Worm (Caenorhabditis elegans): ENCODE measurements around the gene spp-11.

spp-11 gene

ce11 chrII:6413788-6414187 is 6.6 kb upstream of the spp-11 start (continued):
- no peak for TF ChIP-seq B0261.1 (tag; optimal IDR thresholded peaks at IDR 0.05)
- TF ChIP-seq nhr-120 (GFP tag; IDR thresholded peaks at IDR 0.05): no peak
- TF ChIP-seq cebp-1 (GFP tag; IDR thresholded peaks at IDR 0.05): no peak
- peak; percentile 16 for TF ChIP-seq cebp-1 (tag; optimal IDR thresholded peaks at IDR 0.05)
- no peak for TF ChIP-seq ccch-3 (GFP tag; optimal IDR thresholded peaks at IDR 0.05)
- TF ChIP-seq lin-26 (GFP tag; IDR thresholded peaks at IDR 0.05): no peak

- TF ChIP-seq aptf-2 (GFP tag; conservative IDR thresholded peaks at IDR 0.05): no peak
- no peak for TF ChIP-seq lsy-27 (tag; optimal IDR thresholded peaks at IDR 0.05; ENCODE audit: borderline replicate concordance, insufficient read depth)
- no peak for TF ChIP-seq dox-1 (GFP tag; IDR thresholded peaks at IDR 0.05)
- peak; percentile 72 for TF ChIP-seq zfh-2 (GFP tag; conservative IDR thresholded peaks at IDR 0.05)
- TF ChIP-seq Y79H2A.3 (GFP tag; conservative IDR thresholded peaks at IDR 0.05): no peak
- TF ChIP-seq lin-35 (GFP tag; optimal IDR thresholded peaks at IDR 0.05): no peak
- TF ChIP-seq snpc-1.1 (tag; optimal IDR thresholded peaks at IDR 0.05; ENCODE audit: insufficient read depth): no peak
- TF ChIP-seq xnd-1 (tag; optimal IDR thresholded peaks at IDR 0.05): no peak
- TF ChIP-seq egrh-3 (GFP tag; IDR thresholded peaks at IDR 0.05): 0 out of 2 replicates have a peak, but pooled peaks have one; percentile 11
- no peak for TF ChIP-seq ztf-26 (tag; optimal IDR thresholded peaks at IDR 0.05)
- TF ChIP-seq K11D2.4 (GFP tag; IDR thresholded peaks at IDR 0.05): no peak
- TF ChIP-seq lin-54 (GFP tag; optimal IDR thresholded peaks at IDR 0.05): no peak
- TF ChIP-seq lin-26 (GFP tag; IDR thresholded peaks at IDR 0.05): no peak
- TF ChIP-seq nhr-90 (tag; optimal IDR thresholded peaks at IDR 0.05): no peak
- TF ChIP-seq nfya-2 (GFP tag; IDR thresholded peaks at IDR 0.05): no peak
- no peak for TF ChIP-seq ceh-91 (GFP tag; IDR thresholded peaks at IDR 0.05)
Measured at ce11 chrII:6411660-6412451, 4.7 kb upstream of the spp-11 start.

DNA sequence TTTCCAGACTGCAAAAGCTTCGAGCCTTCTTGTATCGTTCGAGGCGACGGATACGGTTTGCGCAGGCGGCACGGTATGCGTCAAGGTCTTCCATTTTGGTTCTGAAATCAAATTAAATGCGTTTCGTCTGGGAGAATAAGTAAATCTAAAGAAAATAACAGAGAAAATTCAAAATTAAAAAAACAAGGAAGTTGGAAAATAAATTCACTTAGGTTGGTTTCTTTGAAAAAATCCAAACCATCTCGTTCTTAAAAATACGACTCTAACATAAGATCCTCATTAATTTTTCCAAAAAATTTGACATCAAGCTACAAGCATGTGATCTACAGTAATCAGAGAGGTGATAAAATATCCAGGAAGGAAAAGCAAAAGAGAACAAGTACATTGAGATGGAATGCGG is 3.0 kb upstream of the spp-11 start, which contains the start of gene T25D10.4:
TSS of gene T25D10.4 (minus strand) at position 101 of the 400 bp plus-strand sequence.
- TF ChIP-seq snpc-1.3 (tag; optimal IDR thresholded peaks at IDR 0.05; ENCODE audit: insufficient read depth) (no peak), T26A5.8 (tag; optimal IDR thresholded peaks at IDR 0.05) (no peak), egrh-3 (GFP tag; IDR thresholded peaks at IDR 0.05) (no peak), T07F8.4 (tag; optimal IDR thresholded peaks at IDR 0.05) (no peak), D2030.7 (GFP tag; IDR thresholded peaks at IDR 0.05) (no peak), B0019.2 (GFP tag; conservative IDR thresholded peaks at IDR 0.05) (no peak), F57A8.1 (GFP tag; optimal IDR thresholded peaks at IDR 0.05) (no peak), ceh-27 (GFP tag; optimal IDR thresholded peaks at IDR 0.05) (no peak), dpl-1 (GFP tag; optimal IDR thresholded peaks at IDR 0.05) (no peak), snpc-4 (GFP tag; optimal IDR thresholded peaks at IDR 0.05) (no peak), snpc-4 (tag; optimal IDR thresholded peaks at IDR 0.05) (no peak), madf-10 (tag; optimal IDR thresholded peaks at IDR 0.05) (no peak), ceh-79 (tag; optimal IDR thresholded peaks at IDR 0.05) (no peak), hmg-20 (GFP tag; IDR thresholded peaks at IDR 0.05) (no peak), pha-4 (tag; optimal IDR thresholded peaks at IDR 0.05) (no peak)

All from whole organism, young adult.